Worm (Caenorhabditis elegans): ENCODE data around the gene D2062.4.
"Not testable (repeated sequence)": the region's sequence is repeated elsewhere in the genome, so short reads cannot be mapped to it uniquely, and the experiment has no call there.

Gene D2062.4

DNA sequence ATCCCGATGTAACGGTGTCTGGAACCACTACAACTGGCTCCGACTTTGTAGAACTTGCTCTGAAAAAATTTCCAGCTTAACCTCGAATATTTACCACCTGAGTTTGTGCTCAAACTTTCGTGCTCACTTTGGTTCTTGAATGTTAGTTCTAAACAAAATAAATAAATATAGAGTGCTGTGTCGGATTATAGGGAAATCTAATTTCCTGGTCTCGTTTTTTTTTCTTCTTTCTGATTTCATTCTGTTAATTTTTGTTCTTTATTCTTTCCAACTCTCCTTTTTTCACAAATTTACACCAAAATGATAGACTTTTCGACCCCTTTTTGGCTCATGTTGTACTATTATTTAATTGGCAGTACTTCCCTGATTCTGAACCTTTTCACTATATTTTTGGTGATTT, 6.1 kb downstream of the D2062.4 start, which contains the start of gene sri-37:
sri-37 (plus strand) TSS at position 301 of the 400 bp plus-strand sequence.
- TF ChIP-seq mep-1 (tag; optimal IDR thresholded peaks at IDR 0.05) (no peak), sem-2 (GFP tag; optimal IDR thresholded peaks at IDR 0.05) (no peak), nhr-12 (tag; optimal IDR thresholded peaks at IDR 0.05) (no peak), unc-62 (GFP tag; optimal IDR thresholded peaks at IDR 0.05) (no peak), elt-3 (tag; optimal IDR thresholded peaks at IDR 0.05) (no peak), drap-1 (GFP tag; optimal IDR thresholded peaks at IDR 0.05) (no peak), nhr-28 (tag; optimal IDR thresholded peaks at IDR 0.05) (no peak), snpc-4 (tag; optimal IDR thresholded peaks at IDR 0.05) (no peak), bed-3 (GFP tag; optimal IDR thresholded peaks at IDR 0.05) (no peak), lin-13 (tag; optimal IDR thresholded peaks at IDR 0.05) (no peak), mab-5 (tag; optimal IDR thresholded peaks at IDR 0.05) (no peak), cnd-1 (tag; optimal IDR thresholded peaks at IDR 0.05) (no peak), unc-120 (tag; optimal IDR thresholded peaks at IDR 0.05; ENCODE audit: poor library complexity, severe bottlenecking) (no peak), pha-4 (tag; optimal IDR thresholded peaks at IDR 0.05) (no peak), nhr-237 (tag; optimal IDR thresholded peaks at IDR 0.05) (no peak), blmp-1 (tag; optimal IDR thresholded peaks at IDR 0.05) (no peak), flh-1 (GFP tag; optimal IDR thresholded peaks at IDR 0.05) (no peak), ces-1 (GFP tag; optimal IDR thresholded peaks at IDR 0.05) (no peak), ceh-43 (GFP tag; optimal IDR thresholded peaks at IDR 0.05) (no peak)

- TF ChIP-seq ces-1 (GFP tag; optimal IDR thresholded peaks at IDR 0.05): no peak
Measured at ce11 chrII:2631169-2631568, 8.0 kb downstream of the D2062.4 start, which contains the start of gene D2062.1. Gene D2062.1, plus strand, starts transcription at chrII:2631469.

- no peak for TF ChIP-seq ceh-83 (GFP tag; optimal IDR thresholded peaks at IDR 0.05)
- no peak for TF ChIP-seq drap-1 (GFP tag; optimal IDR thresholded peaks at IDR 0.05)
- no peak for TF ChIP-seq nhr-2 (tag; optimal IDR thresholded peaks at IDR 0.05)
- no peak for TF ChIP-seq sem-2 (GFP tag; optimal IDR thresholded peaks at IDR 0.05)
- TF ChIP-seq elt-1 (tag; optimal IDR thresholded peaks at IDR 0.05; ENCODE audit: borderline replicate concordance, insufficient read depth): no peak
Measured at ce11 chrII:2637359-2637758, 14.2 kb downstream of the D2062.4 start, which contains the start of gene F22E5.21. Gene F22E5.21, minus strand, starts transcription at chrII:2637459.

- TF ChIP-seq flh-1 (GFP tag; optimal IDR thresholded peaks at IDR 0.05) (no peak), nhr-2 (tag; optimal IDR thresholded peaks at IDR 0.05) (no peak), sptf-1 (tag; optimal IDR thresholded peaks at IDR 0.05) (no peak), tbx-8 (GFP tag; optimal IDR thresholded peaks at IDR 0.05) (no peak), nhr-237 (tag; optimal IDR thresholded peaks at IDR 0.05) (no peak), pha-4 (tag; optimal IDR thresholded peaks at IDR 0.05) (no peak), nhr-28 (tag; optimal IDR thresholded peaks at IDR 0.05) (no peak), ceh-39 (tag; optimal IDR thresholded peaks at IDR 0.05) (no peak), lsy-2 (tag; optimal IDR thresholded peaks at IDR 0.05) (no peak)
Measured at ce11 chrII:2638062-2638461, 14.9 kb downstream of the D2062.4 start, which contains the start of gene F22E5.9. Gene F22E5.9, plus strand, starts transcription at chrII:2638388.

- not testable (repeated sequence) for TF ChIP-seq blmp-1 (tag; optimal IDR thresholded peaks at IDR 0.05); ceh-83 (GFP tag; optimal IDR thresholded peaks at IDR 0.05); unc-39 (tag; optimal IDR thresholded peaks at IDR 0.05)
Measured at ce11 chrII:2639401-2640088, 16.3 kb downstream of the D2062.4 start, which contains the start of gene F22E5.8. Gene F22E5.8, plus strand, starts transcription at chrII:2640038.

- no peak for TF ChIP-seq bed-3 (GFP tag; optimal IDR thresholded peaks at IDR 0.05)
- no peak for TF ChIP-seq lin-13 (tag; optimal IDR thresholded peaks at IDR 0.05)
- TF ChIP-seq lsy-2 (tag; optimal IDR thresholded peaks at IDR 0.05): no peak
- no peak for TF ChIP-seq flh-1 (GFP tag; optimal IDR thresholded peaks at IDR 0.05)
- no peak for TF ChIP-seq nhr-28 (tag; optimal IDR thresholded peaks at IDR 0.05)
- no peak for TF ChIP-seq sem-2 (GFP tag; optimal IDR thresholded peaks at IDR 0.05)
- no peak for TF ChIP-seq sptf-1 (tag; optimal IDR thresholded peaks at IDR 0.05)
- no peak for TF ChIP-seq lin-32 (GFP tag; optimal IDR thresholded peaks at IDR 0.05)
- no peak for TF ChIP-seq elt-3 (tag; optimal IDR thresholded peaks at IDR 0.05)
- no peak for TF ChIP-seq zip-8 (tag; optimal IDR thresholded peaks at IDR 0.05)
- TF ChIP-seq ces-1 (GFP tag; optimal IDR thresholded peaks at IDR 0.05): no peak
- no peak for TF ChIP-seq mls-2 (tag; optimal IDR thresholded peaks at IDR 0.05)
Measured at ce11 chrII:2640982-2641381, 17.8 kb downstream of the D2062.4 start, which contains the start of gene F22E5.23. Gene F22E5.23, plus strand, starts transcription at chrII:2641282.
